Worm (Caenorhabditis elegans) whole organism, young adult: ENCODE measurements around the gene nhr-246.

ENCODE experiments used
- B0019.2 ChIP-seq: fragments of 200-800 bp; sonication (Bioruptor generic); conservative IDR thresholded peaks from 2 replicates; pipeline ENCODE4 v1.3.6; 2022; ENCODE audit warnings: missing genetic modification reagents, missing genetic modification characterization, missing compliant biosample characterization
- B0261.1 ChIP-seq: sonication (generic microtip); optimal IDR thresholded peaks from 2 replicates; lab custom pipeline; 2016; ENCODE audit warnings: mild to moderate bottlenecking, missing genetic modification characterization, moderate library complexity, missing compliant biosample characterization
- F10E7.11 ChIP-seq: sonication (generic microtip); optimal IDR thresholded peaks from 2 replicates; lab custom pipeline; 2017; ENCODE audit warnings: mild to moderate bottlenecking, missing genetic modification characterization, moderate library complexity, missing compliant biosample characterization
- F22D6.2 ChIP-seq: sonication (generic microtip); optimal IDR thresholded peaks from 2 replicates; lab custom pipeline; 2016; ENCODE audit warnings: mild to moderate bottlenecking, missing genetic modification characterization, missing compliant biosample characterization
- F33H1.4 ChIP-seq: fragments of 200-800 bp; sonication (Bioruptor generic); IDR thresholded peaks from 2 replicates; pipeline ENCODE4 v1.3.6; 2022; ENCODE audit warnings: missing genetic modification reagents, missing genetic modification characterization, missing compliant biosample characterization
- F52B5.7 ChIP-seq: sonication (generic microtip); optimal IDR thresholded peaks from 2 replicates; lab custom pipeline; 2016; ENCODE audit warnings: mild to moderate bottlenecking, missing genetic modification characterization, missing compliant biosample characterization
- K11D2.4 ChIP-seq: fragments of 200-800 bp; sonication (Bioruptor generic); IDR thresholded peaks from 2 replicates; pipeline ENCODE4 v1.3.6; 2022; ENCODE audit warnings: missing genetic modification reagents, missing genetic modification characterization, missing compliant biosample characterization
- T26A5.8 ChIP-seq: sonication (generic microtip); optimal IDR thresholded peaks from 2 replicates; lab custom pipeline; 2016; ENCODE audit warnings: missing genetic modification characterization, missing compliant biosample characterization
- ZK185.1 ChIP-seq: sonication (generic microtip); optimal IDR thresholded peaks from 2 replicates; lab custom pipeline; 2016; ENCODE audit warnings: mild to moderate bottlenecking, missing genetic modification characterization, missing compliant biosample characterization; ENCODE audit not compliant: poor library complexity, severe bottlenecking
- akir-1 ChIP-seq: fragments of 200-800 bp; sonication (Bioruptor generic); optimal IDR thresholded peaks from 2 replicates; lab custom pipeline; 2018; ENCODE audit warnings: mild to moderate bottlenecking, missing genetic modification characterization, moderate library complexity, missing compliant biosample characterization
- atf-7 ChIP-seq: sonication (generic microtip); optimal IDR thresholded peaks from 2 replicates; lab custom pipeline; 2017; ENCODE audit warnings: mild to moderate bottlenecking, missing genetic modification characterization, missing compliant biosample characterization
- attf-3 ChIP-seq: fragments of 200-800 bp; sonication (Bioruptor generic); conservative IDR thresholded peaks from 2 replicates; pipeline ENCODE4 v1.3.6; 2022; ENCODE audit warnings: missing genetic modification reagents, missing genetic modification characterization, missing compliant biosample characterization
- attf-6 ChIP-seq: fragments of 200-800 bp; sonication (Bioruptor generic); IDR thresholded peaks from 2 replicates; pipeline ENCODE4 v1.3.6; 2022; ENCODE audit warnings: missing genetic modification reagents, missing genetic modification characterization, missing compliant biosample characterization
- bed-2 ChIP-seq: fragments of 200-800 bp; sonication (Bioruptor generic); IDR thresholded peaks from 2 replicates; pipeline ENCODE4 v1.3.6; 2022; ENCODE audit warnings: missing genetic modification reagents, missing genetic modification characterization, missing compliant biosample characterization
- cebp-2 ChIP-seq: fragments of 200-800 bp; sonication (Bioruptor generic); IDR thresholded peaks from 2 replicates; pipeline ENCODE4 v1.3.6; 2022; ENCODE audit warnings: missing genetic modification characterization, missing compliant biosample characterization
- ceh-27 ChIP-seq: fragments of 200-800 bp; sonication (Bioruptor generic); optimal IDR thresholded peaks from 2 replicates; lab custom pipeline; 2018; ENCODE audit warnings: mild to moderate bottlenecking, missing genetic modification characterization, moderate library complexity, missing compliant biosample characterization
- dox-1 ChIP-seq: fragments of 200-800 bp; sonication (Bioruptor generic); IDR thresholded peaks from 2 replicates; pipeline ENCODE4 v1.3.6; 2022; ENCODE audit warnings: missing genetic modification reagents, missing genetic modification characterization, missing compliant biosample characterization
- efl-1 ChIP-seq: fragments of 150-350 bp; optimal IDR thresholded peaks from 2 replicates; lab custom pipeline; 2014; ENCODE audit warnings: missing biosample characterization, missing genetic modification reagents, missing genetic modification characterization
- egrh-3 ChIP-seq: fragments of 200-800 bp; sonication (Bioruptor generic); IDR thresholded peaks from 2 replicates; pipeline ENCODE4 v1.3.6; 2022; ENCODE audit warnings: missing genetic modification reagents, missing genetic modification characterization, missing compliant biosample characterization
- him-1 ChIP-seq: sonication (generic microtip); optimal IDR thresholded peaks from 2 replicates; lab custom pipeline; 2016; ENCODE audit warnings: missing genotype, missing genetic modification reagents, missing genetic modification characterization, missing compliant biosample characterization
- hmg-1.2 ChIP-seq: fragments of 200-800 bp; sonication (Bioruptor generic); IDR thresholded peaks from 2 replicates; pipeline ENCODE4 v1.3.6; 2022; ENCODE audit warnings: missing genetic modification reagents, missing genetic modification characterization, missing compliant biosample characterization
- lag-1 ChIP-seq: fragments of 200-800 bp; sonication (Bioruptor generic); IDR thresholded peaks from 2 replicates; pipeline ENCODE4 v1.3.6; 2022; ENCODE audit warnings: missing genetic modification reagents, missing genetic modification characterization, missing compliant biosample characterization
- lin-35 ChIP-seq, 3 experiments: fragments of 150-350 bp in 2 of 3; sonication (generic microtip) in 1 of 3; optimal IDR thresholded peaks; 2 replicates each; lab custom pipeline; 2014 to 2018; ENCODE audit warnings: missing biosample characterization in 3 of 3, missing genetic modification characterization in 3 of 3, missing genetic modification reagents in 3 of 3
- lsl-1 ChIP-seq: fragments of 200-800 bp; sonication (Bioruptor generic); optimal IDR thresholded peaks from 2 replicates; lab custom pipeline; 2018; ENCODE audit warnings: mild to moderate bottlenecking, missing genetic modification characterization, moderate library complexity, missing compliant biosample characterization
- lsy-27 ChIP-seq: sonication (generic microtip); optimal IDR thresholded peaks from 2 replicates; lab custom pipeline; 2017; ENCODE audit warnings: missing genetic modification characterization, mild to moderate bottlenecking, missing compliant biosample characterization, antibody characterized with exemption, missing genotype, borderline replicate concordance; ENCODE audit not compliant: insufficient read depth
- madf-8 ChIP-seq: fragments of 200-800 bp; sonication (Bioruptor generic); conservative IDR thresholded peaks from 2 replicates; pipeline ENCODE4 v1.3.6; 2022; ENCODE audit warnings: missing genetic modification reagents, missing genetic modification characterization, missing compliant biosample characterization
- nfyb-1 ChIP-seq: fragments of 200-800 bp; sonication (Bioruptor generic); IDR thresholded peaks from 2 replicates; pipeline ENCODE4 v1.3.6; 2022; ENCODE audit warnings: missing genetic modification reagents, missing genetic modification characterization, missing compliant biosample characterization
- nhr-120 ChIP-seq: fragments of 200-800 bp; sonication (Bioruptor generic); IDR thresholded peaks from 2 replicates; pipeline ENCODE4 v1.3.6; 2022; ENCODE audit warnings: missing genetic modification characterization, missing compliant biosample characterization
- nhr-27 ChIP-seq: fragments of 200-800 bp; sonication (Bioruptor generic); optimal IDR thresholded peaks from 2 replicates; lab custom pipeline; 2018; ENCODE audit warnings: mild to moderate bottlenecking, missing genetic modification characterization, moderate library complexity, missing compliant biosample characterization
- snpc-1.3 ChIP-seq: sonication (generic microtip); optimal IDR thresholded peaks from 2 replicates; lab custom pipeline; 2017; ENCODE audit warnings: missing genetic modification characterization, mild to moderate bottlenecking, missing compliant biosample characterization, antibody characterized with exemption, moderate library complexity, missing genotype, missing genetic modification reagents; ENCODE audit not compliant: insufficient read depth
- unc-62 ChIP-seq: fragments of 150-350 bp; optimal IDR thresholded peaks from 2 replicates; lab custom pipeline; 2014; ENCODE audit warnings: missing biosample characterization, missing genetic modification reagents, missing genetic modification characterization
- ztf-28 ChIP-seq: fragments of 200-800 bp; sonication (Bioruptor generic); IDR thresholded peaks from 2 replicates; pipeline ENCODE4 v1.3.6; 2022; ENCODE audit warnings: missing genetic modification reagents, missing genetic modification characterization, missing compliant biosample characterization

The nhr-246 gene

ce11 chrV:15315827-15316527, at the start of gene nhr-246, which contains the start of gene srt-22:
Gene nhr-246 (plus strand): TSS chrV:15316477.
Gene srt-22 (minus strand): TSS chrV:15315927.
- no peak for TF ChIP-seq nhr-27 (tag; lab: Kevin White, UChicago)
- no peak for TF ChIP-seq attf-6 (GFP tag; lab: Robert Waterston, UW)
- TF ChIP-seq attf-3, result no peak
- TF ChIP-seq T26A5.8 (tag; lab: Kevin White, UChicago), result no peak
- TF ChIP-seq, all 124 proteins: peak for 0

ce11 chrV:15267405-15267804, 48.9 kb upstream of the nhr-246 start, which contains the start of gene T10H4.13:
Gene T10H4.13 (minus strand): TSS chrV:15267505.
- TF ChIP-seq hmg-1.2 (GFP tag; lab: Robert Waterston, UW) (no peak), atf-7 (tag; lab: Kevin White, UChicago) (no peak), lsl-1 (GFP tag; lab: Kevin White, UChicago) (no peak), him-1 (tag; lab: Kevin White, UChicago) (no peak), cebp-2 (GFP tag; lab: Robert Waterston, UW) (no peak), F52B5.7 (tag; lab: Kevin White, UChicago) (no peak), lsy-27 (tag; lab: Kevin White, UChicago) (no peak), lin-35 (GFP tag; optimal IDR thresholded peaks at IDR 0.05; lab: Kevin White, UChicago) (no peak), ceh-27 (GFP tag; lab: Kevin White, UChicago) (no peak), K11D2.4 (no peak), nhr-120 (GFP tag; lab: Robert Waterston, UW) (no peak), ztf-28 (no peak), egrh-3 (GFP tag; lab: Robert Waterston, UW) (no peak), nfyb-1 (no peak), lag-1 (GFP tag; lab: Robert Waterston, UW) (no peak), unc-62 (GFP tag; lab: Kevin White, UChicago) (no peak), F22D6.2 (tag; lab: Kevin White, UChicago) (no peak), bed-2 (GFP tag; lab: Robert Waterston, UW) (no peak)

ce11 chrV:15268302-15268701, 48.0 kb upstream of the nhr-246 start, which contains the start of gene srw-22:
Gene srw-22 (plus strand): TSS chrV:15268602.
- TF ChIP-seq F33H1.4 (GFP tag; lab: Robert Waterston, UW), result no peak
- no peak for TF ChIP-seq him-1 (tag; lab: Kevin White, UChicago)
- no peak for TF ChIP-seq ZK185.1 (tag; lab: Kevin White, UChicago)
- no peak for TF ChIP-seq akir-1 (GFP tag; lab: Kevin White, UChicago)
- TF ChIP-seq efl-1, result no peak
- no peak for TF ChIP-seq lin-35 (GFP tag; optimal IDR thresholded peaks at IDR 0.05; lab: Kevin White, UChicago)
- TF ChIP-seq B0261.1 (tag; lab: Kevin White, UChicago), result no peak
- no peak for TF ChIP-seq dox-1 (GFP tag; lab: Robert Waterston, UW)
- no peak for TF ChIP-seq madf-8 (GFP tag; lab: Robert Waterston, UW)
- TF ChIP-seq lag-1 (GFP tag; lab: Robert Waterston, UW), result no peak
- TF ChIP-seq B0019.2 (GFP tag; lab: Robert Waterston, UW), result no peak
- no peak for TF ChIP-seq atf-7 (tag; lab: Kevin White, UChicago)
- TF ChIP-seq F10E7.11 (tag; lab: Kevin White, UChicago), result no peak
- TF ChIP-seq snpc-1.3 (tag; lab: Kevin White, UChicago), result no peak
- TF ChIP-seq, all 124 proteins: peak for 0
